Worm (Caenorhabditis elegans) whole organism, late embryonic: Measurements from ENCODE around the gene acs-18.
"Not testable (repeated sequence)": the region's sequence is repeated elsewhere in the genome, so short reads cannot be mapped to it uniquely, and the experiment has no call there.

Experiments used
- C08G9.2 ChIP-seq: sonication (generic microtip); optimal IDR thresholded peaks from 2 replicates; lab custom pipeline; 2016; ENCODE audit warnings: mild to moderate bottlenecking, missing genetic modification characterization, moderate library complexity, missing compliant biosample characterization
- C38D4.7 ChIP-seq: fragments of 200-800 bp; sonication (Bioruptor generic); optimal IDR thresholded peaks from 2 replicates; lab custom pipeline; 2018; ENCODE audit warnings: mild to moderate bottlenecking, missing genetic modification characterization, moderate library complexity, missing compliant biosample characterization
- F13H6.1 ChIP-seq: sonication (generic microtip); optimal IDR thresholded peaks from 2 replicates; lab custom pipeline; 2016; ENCODE audit warnings: missing genetic modification characterization, missing compliant biosample characterization
- ahr-1 ChIP-seq: sonication (generic microtip); optimal IDR thresholded peaks from 2 replicates; lab custom pipeline; 2016; ENCODE audit warnings: missing genetic modification characterization, missing compliant biosample characterization
- ama-1 ChIP-seq: fragments of 150-350 bp; optimal IDR thresholded peaks from 2 replicates; lab custom pipeline; 2014
- ceh-14 ChIP-seq: sonication (generic microtip); optimal IDR thresholded peaks from 2 replicates; lab custom pipeline; 2016; ENCODE audit warnings: missing genotype, missing genetic modification characterization, missing compliant biosample characterization
- ceh-18 ChIP-seq: sonication (generic microtip); optimal IDR thresholded peaks from 2 replicates; lab custom pipeline; 2016; ENCODE audit warnings: missing genetic modification characterization, missing compliant biosample characterization
- ceh-19 ChIP-seq: fragments of 200-800 bp; sonication (Bioruptor generic); optimal IDR thresholded peaks from 2 replicates; lab custom pipeline; 2018; ENCODE audit warnings: mild to moderate bottlenecking, missing genetic modification characterization, missing compliant biosample characterization
- ceh-24 ChIP-seq: sonication (generic microtip); optimal IDR thresholded peaks from 2 replicates; lab custom pipeline; 2016; ENCODE audit warnings: mild to moderate bottlenecking, missing genetic modification characterization, missing compliant biosample characterization
- ceh-30 ChIP-seq: fragments of 150-350 bp; optimal IDR thresholded peaks from 2 replicates; lab custom pipeline; 2014; ENCODE audit warnings: missing biosample characterization, missing genetic modification characterization
- ceh-31 ChIP-seq: sonication (generic microtip); optimal IDR thresholded peaks from 2 replicates; lab custom pipeline; 2016; ENCODE audit warnings: missing genetic modification characterization, missing compliant biosample characterization
- ceh-34 ChIP-seq: sonication (generic microtip); optimal IDR thresholded peaks from 2 replicates; lab custom pipeline; 2016; ENCODE audit warnings: mild to moderate bottlenecking, missing genetic modification characterization, missing compliant biosample characterization
- dmd-4 ChIP-seq: sonication (generic microtip); optimal IDR thresholded peaks from 2 replicates; lab custom pipeline; 2016; ENCODE audit warnings: borderline replicate concordance, missing genetic modification characterization, missing compliant biosample characterization
- elt-2 ChIP-seq: sonication (generic microtip); optimal IDR thresholded peaks from 2 replicates; lab custom pipeline; 2016; ENCODE audit warnings: missing genetic modification reagents, missing genetic modification characterization, missing compliant biosample characterization
- eyg-1 ChIP-seq: sonication (generic microtip); optimal IDR thresholded peaks from 2 replicates; lab custom pipeline; 2016; ENCODE audit warnings: missing genotype, missing genetic modification characterization, missing compliant biosample characterization
- fax-1 ChIP-seq: sonication (generic microtip); optimal IDR thresholded peaks from 2 replicates; lab custom pipeline; 2016; ENCODE audit warnings: missing genotype, missing genetic modification characterization, missing compliant biosample characterization
- fkh-6 ChIP-seq: sonication (generic microtip); optimal IDR thresholded peaks from 2 replicates; lab custom pipeline; 2016; ENCODE audit warnings: missing genetic modification characterization, missing compliant biosample characterization
- gmeb-2 ChIP-seq: sonication (generic microtip); optimal IDR thresholded peaks from 2 replicates; lab custom pipeline; 2016; ENCODE audit warnings: missing genetic modification characterization, inconsistent platforms, missing compliant biosample characterization
- hlh-13 ChIP-seq: fragments of 200-800 bp; sonication (Bioruptor generic); optimal IDR thresholded peaks from 2 replicates; lab custom pipeline; 2018; ENCODE audit warnings: mild to moderate bottlenecking, missing genetic modification characterization, missing compliant biosample characterization
- hlh-6 ChIP-seq: sonication (generic microtip); optimal IDR thresholded peaks from 2 replicates; lab custom pipeline; 2016; ENCODE audit warnings: missing genotype, missing genetic modification characterization, missing compliant biosample characterization
- lim-6 ChIP-seq: sonication (generic microtip); optimal IDR thresholded peaks from 2 replicates; lab custom pipeline; 2016; ENCODE audit warnings: missing genetic modification characterization, missing compliant biosample characterization
- madf-2 ChIP-seq: sonication (generic microtip); optimal IDR thresholded peaks from 2 replicates; lab custom pipeline; 2017; ENCODE audit warnings: missing genetic modification characterization, missing compliant biosample characterization
- nhr-11 ChIP-seq: fragments of 150-350 bp; optimal IDR thresholded peaks from 2 replicates; lab custom pipeline; 2014; ENCODE audit warnings: missing biosample characterization, missing genetic modification characterization
- nhr-232 ChIP-seq: sonication (generic microtip); optimal IDR thresholded peaks from 2 replicates; lab custom pipeline; 2016; ENCODE audit warnings: missing genetic modification characterization, missing compliant biosample characterization
- pat-9 ChIP-seq: fragments of 200-800 bp; sonication (Bioruptor generic); optimal IDR thresholded peaks from 2 replicates; lab custom pipeline; 2018; ENCODE audit warnings: mild to moderate bottlenecking, missing genetic modification characterization, moderate library complexity, missing compliant biosample characterization
- pqm-1 ChIP-seq: sonication (generic microtip); optimal IDR thresholded peaks from 2 replicates; lab custom pipeline; 2016; ENCODE audit warnings: missing genetic modification characterization, missing compliant biosample characterization
- ref-2 ChIP-seq: sonication (generic microtip); optimal IDR thresholded peaks from 2 replicates; lab custom pipeline; 2016; ENCODE audit warnings: missing genetic modification characterization, missing compliant biosample characterization
- rnt-1 ChIP-seq: sonication (generic microtip); optimal IDR thresholded peaks from 2 replicates; lab custom pipeline; 2016; ENCODE audit warnings: missing genetic modification characterization, missing compliant biosample characterization
- sox-2 ChIP-seq: fragments of 200-800 bp; sonication (Bioruptor generic); IDR thresholded peaks from 2 replicates; pipeline ENCODE4 v1.3.6; 2022; ENCODE audit warnings: missing genetic modification reagents, missing genetic modification characterization, missing compliant biosample characterization
- tbx-2 ChIP-seq: sonication (generic microtip); optimal IDR thresholded peaks from 2 replicates; lab custom pipeline; 2016; ENCODE audit warnings: missing genetic modification characterization, missing compliant biosample characterization
- tbx-7 ChIP-seq: sonication (generic microtip); optimal IDR thresholded peaks from 2 replicates; lab custom pipeline; 2016; ENCODE audit warnings: missing genotype, missing genetic modification characterization, missing compliant biosample characterization
- ttx-3 ChIP-seq: sonication (generic microtip); optimal IDR thresholded peaks from 2 replicates; lab custom pipeline; 2016; ENCODE audit warnings: missing genetic modification reagents, missing genetic modification characterization, missing compliant biosample characterization
- ztf-16 ChIP-seq: sonication (generic microtip); optimal IDR thresholded peaks from 2 replicates; lab custom pipeline; 2017; ENCODE audit warnings: missing genetic modification characterization, missing compliant biosample characterization

The acs-18 gene

ce11 chrIV:10337286-10337685 lies 23.8 kb upstream of the acs-18 start:
- TF ChIP-seq ahr-1 (tag; lab: Kevin White, UChicago) (no peak), lim-6 (tag; lab: Kevin White, UChicago) (no peak), fax-1 (tag; lab: Kevin White, UChicago) (no peak), ztf-16 (tag; lab: Kevin White, UChicago) (no peak), gmeb-2 (tag; lab: Kevin White, UChicago) (no peak), hlh-6 (no peak), pat-9 (tag; lab: Kevin White, UChicago) (no peak), nhr-11 (tag; lab: Kevin White, UChicago) (no peak), dmd-4 (tag; lab: Kevin White, UChicago) (no peak), hlh-13 (GFP tag; lab: Kevin White, UChicago) (no peak), ttx-3 (no peak), tbx-2 (tag; lab: Kevin White, UChicago) (no peak), madf-2 (no peak), ceh-19 (no peak), pqm-1 (no peak), ceh-24 (tag; lab: Kevin White, UChicago) (no peak)

- no peak for TF ChIP-seq ceh-34 (tag; lab: Kevin White, UChicago)
- TF ChIP-seq ama-1, result no peak
- TF ChIP-seq tbx-2 (tag; lab: Kevin White, UChicago), result no peak
Observed at ce11 chrIV:10331882-10332281, 18.4 kb upstream of the acs-18 start.

- TF ChIP-seq fkh-6 (tag; lab: Kevin White, UChicago) (no peak), ceh-14 (tag; lab: Kevin White, UChicago) (peak; percentile 21), C08G9.2 (tag; lab: Kevin White, UChicago) (no peak), ref-2 (tag; lab: Kevin White, UChicago) (peak; percentile 58), hlh-6 (peak; percentile 15), pqm-1 (peak; percentile 6), elt-2 (tag; lab: Kevin White, UChicago) (peak; percentile 56), ceh-34 (tag; lab: Kevin White, UChicago) (peak; percentile 13), ceh-31 (tag; lab: Kevin White, UChicago) (peak; percentile 30)
- TF ChIP-seq, all 69 proteins: peak for 7
Observed at ce11 chrIV:10330962-10331361, 17.5 kb upstream of the acs-18 start.

- not testable (repeated sequence) for TF ChIP-seq fkh-6 (tag; lab: Kevin White, UChicago); F13H6.1 (tag; lab: Kevin White, UChicago); ceh-18
Observed at ce11 chrIV:10322650-10323049, 9.2 kb upstream of the acs-18 start, which contains the start of gene R09E10.1. R09E10.1 (minus strand) TSS chrIV:10322750.

ce11 chrIV:10318199-10318598 lies 4.7 kb upstream of the acs-18 start, which contains the start of gene R09E10.2:
R09E10.2 (minus strand) TSS chrIV:10318299.
- TF ChIP-seq nhr-232 (tag; lab: Kevin White, UChicago) (no peak), ceh-31 (tag; lab: Kevin White, UChicago) (no peak), ceh-30 (no peak), C08G9.2 (tag; lab: Kevin White, UChicago) (no peak), C38D4.7 (GFP tag; lab: Kevin White, UChicago) (no peak), eyg-1 (tag; lab: Kevin White, UChicago) (no peak)
- TF ChIP-seq, all 69 proteins: peak for 0

- no peak for TF ChIP-seq pqm-1
- no peak for TF ChIP-seq tbx-7 (tag; lab: Kevin White, UChicago)
- no peak for TF ChIP-seq sox-2 (GFP tag; lab: Robert Waterston, UW)
- no peak for TF ChIP-seq rnt-1 (tag; lab: Kevin White, UChicago)
- TF ChIP-seq, all 69 proteins: peak for 0
Observed at ce11 chrIV:10311115-10311514, 2.4 kb downstream of the acs-18 start.
